Worm (Caenorhabditis elegans): ENCODE data around the gene ZK938.12.

ce11 chrII:9880826-9881225 is 49.7 kb downstream of the ZK938.12 start, which contains the start of gene C08H9.15:
- no peak for TF ChIP-seq pha-4 (tag; optimal IDR thresholded peaks at IDR 0.05)
- TF ChIP-seq lin-39 (tag; optimal IDR thresholded peaks at IDR 0.05), result no peak
- TF ChIP-seq pqm-1 (tag; optimal IDR thresholded peaks at IDR 0.05), result no peak
- TF ChIP-seq ama-1 (optimal IDR thresholded peaks at IDR 0.05), result no peak
- TF ChIP-seq nhr-11 (tag; optimal IDR thresholded peaks at IDR 0.05), result no peak
- TF ChIP-seq lin-15B (tag; optimal IDR thresholded peaks at IDR 0.05), result no peak
- no peak for TF ChIP-seq zag-1 (tag; optimal IDR thresholded peaks at IDR 0.05)
- no peak for TF ChIP-seq ZK546.5 (tag; optimal IDR thresholded peaks at IDR 0.05)
- no peak for TF ChIP-seq snpc-4 (tag; optimal IDR thresholded peaks at IDR 0.05)
- no peak for TF ChIP-seq ceh-28 (tag; optimal IDR thresholded peaks at IDR 0.05)
- TF ChIP-seq fkh-10 (GFP tag; optimal IDR thresholded peaks at IDR 0.05), result no peak
- no peak for TF ChIP-seq mdl-1 (tag; optimal IDR thresholded peaks at IDR 0.05)
- TF ChIP-seq ceh-82 (tag; optimal IDR thresholded peaks at IDR 0.05), result no peak
- no peak for TF ChIP-seq egl-27 (tag; optimal IDR thresholded peaks at IDR 0.05)

Data from whole organism, L3 larva.